Fruit fly (Drosophila melanogaster) whole organism, larva: ENCODE measurements around the gene CG17327.

Experiments used
- noc ChIP-seq: fragments of 200-800 bp; sonication (Bioruptor generic); optimal IDR thresholded peaks from 3 replicates; lab custom pipeline; 2019; ENCODE audit warnings: missing biosample characterization, mild to moderate bottlenecking, missing genetic modification characterization, moderate library complexity

CG17327 gene

dm6 chr3R:13017623-13018036 lies 20.1 kb upstream of the CG17327 start:
- TF ChIP-seq noc (tag; lab: Kevin White, UChicago) = no peak

DNA sequence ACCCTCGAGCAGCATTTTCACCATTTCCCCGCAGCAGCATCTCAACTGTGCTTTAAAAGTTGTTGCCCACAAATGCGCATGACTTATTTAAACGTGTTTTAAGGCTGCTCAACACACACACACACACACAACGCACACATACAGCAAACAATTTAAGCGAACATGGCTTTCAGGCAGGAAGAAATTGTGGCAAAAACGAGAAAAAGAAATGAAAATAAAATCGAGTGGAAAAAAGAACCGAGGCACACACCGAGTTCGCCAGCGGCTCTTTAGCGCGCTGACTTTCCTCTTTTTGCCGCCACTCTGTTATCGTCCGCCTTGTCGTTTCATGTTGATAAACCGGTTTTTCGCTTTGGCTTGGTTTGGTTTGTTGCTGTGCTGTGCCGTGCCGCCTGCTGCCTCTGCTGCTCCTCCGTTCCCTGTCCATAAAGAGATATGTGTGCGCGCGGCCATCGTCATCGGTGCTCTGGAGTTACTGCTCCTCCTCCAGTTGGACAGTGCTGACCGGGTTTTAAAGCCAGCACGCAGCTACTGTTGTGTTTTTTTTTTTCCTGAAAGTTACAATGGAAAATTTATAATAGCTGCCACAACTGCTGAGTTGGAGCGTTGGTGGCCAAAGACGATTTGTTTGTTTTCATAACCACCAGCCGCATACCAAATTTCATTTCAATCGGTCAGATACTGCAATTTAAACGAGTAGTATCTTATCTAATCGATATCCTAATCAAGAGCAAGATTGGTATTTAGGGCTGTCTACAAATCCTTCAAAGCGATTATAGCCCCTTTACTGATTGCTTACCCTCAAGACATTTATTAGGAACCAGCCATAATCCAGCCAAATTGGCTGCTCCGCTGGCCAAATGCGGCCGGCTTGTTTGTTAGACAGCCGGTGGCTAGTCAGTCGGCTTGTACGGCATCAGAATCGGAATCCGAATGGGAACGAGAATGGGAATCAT lies 18.6 kb upstream of the CG17327 start:
- TF ChIP-seq noc (tag; lab: Kevin White, UChicago) = peak; percentile 21

- no peak for TF ChIP-seq noc (tag; lab: Kevin White, UChicago)
Measured at dm6 chr3R:13015402-13015801, 17.9 kb upstream of the CG17327 start.

dm6 chr3R:13014168-13014881 lies 16.8 kb upstream of the CG17327 start:
- TF ChIP-seq noc (tag; lab: Kevin White, UChicago) = peak; percentile 31

- no peak for TF ChIP-seq noc (tag; lab: Kevin White, UChicago)
Measured at dm6 chr3R:13012990-13013389, 15.5 kb upstream of the CG17327 start.

DNA sequence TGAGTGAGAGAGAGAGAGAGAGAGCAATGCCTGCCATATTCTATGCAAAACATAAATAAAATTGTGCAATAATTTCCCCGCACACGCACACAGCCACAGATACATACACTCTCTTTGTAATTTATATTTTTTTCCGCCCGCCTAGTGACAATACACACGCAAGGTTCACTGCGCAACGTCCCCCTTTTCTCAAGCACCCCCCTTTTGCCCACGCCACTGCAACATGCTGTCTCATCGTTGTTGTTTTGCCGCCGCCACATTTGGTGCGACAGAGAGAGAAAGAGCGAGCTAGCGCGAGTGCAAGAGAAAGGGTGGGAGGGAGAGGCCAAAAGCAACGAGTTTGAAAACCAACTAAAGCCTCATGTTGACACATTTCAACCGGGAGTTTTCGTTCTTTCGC lies 14.8 kb upstream of the CG17327 start:
- TF ChIP-seq noc (tag; lab: Kevin White, UChicago) = peak; percentile 76

- no peak for TF ChIP-seq noc (tag; lab: Kevin White, UChicago)
Measured at dm6 chr3R:13011621-13011963, 14.1 kb upstream of the CG17327 start, which contains the start of gene CtBP. Gene CtBP, plus strand, starts transcription at chr3R:13011649.

dm6 chr3R:13010905-13011620 lies 13.5 kb upstream of the CG17327 start, which contains the start of gene CG8031:
Gene CG8031, minus strand, starts transcription at chr3R:13011310.
- no peak for TF ChIP-seq noc (tag; lab: Kevin White, UChicago)

- no peak for TF ChIP-seq noc (tag; lab: Kevin White, UChicago)
Measured at dm6 chr3R:13009595-13009994, 12.1 kb upstream of the CG17327 start, which contains the start of gene CG11656. Gene CG11656, plus strand, starts transcription at chr3R:13009895.

DNA sequence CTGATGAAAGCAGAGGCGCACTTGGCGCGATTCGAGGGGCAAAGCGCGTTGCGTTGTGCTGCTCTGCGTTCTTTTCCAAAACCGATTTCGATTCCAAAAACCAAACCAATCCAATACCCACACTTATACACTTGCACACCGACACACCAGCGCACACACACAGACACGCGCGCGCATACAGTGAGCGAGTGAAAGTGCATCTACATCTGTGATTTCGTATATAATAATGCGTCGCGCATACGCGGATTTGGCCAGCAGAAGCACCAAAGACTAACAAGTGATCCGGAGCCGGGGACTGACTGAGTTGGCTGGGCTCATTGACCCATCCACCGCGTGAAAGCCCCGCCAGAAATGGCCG lies 687 bp upstream of the CG17327 start:
- no peak for TF ChIP-seq noc (tag; lab: Kevin White, UChicago)

dm6 chr3R:12995522-12995921 lies 2.0 kb downstream of the CG17327 start, which contains the start of gene CG7488:
Gene CG7488, plus strand, starts transcription at chr3R:12995620.
- no peak for TF ChIP-seq noc (tag; lab: Kevin White, UChicago)

DNA sequence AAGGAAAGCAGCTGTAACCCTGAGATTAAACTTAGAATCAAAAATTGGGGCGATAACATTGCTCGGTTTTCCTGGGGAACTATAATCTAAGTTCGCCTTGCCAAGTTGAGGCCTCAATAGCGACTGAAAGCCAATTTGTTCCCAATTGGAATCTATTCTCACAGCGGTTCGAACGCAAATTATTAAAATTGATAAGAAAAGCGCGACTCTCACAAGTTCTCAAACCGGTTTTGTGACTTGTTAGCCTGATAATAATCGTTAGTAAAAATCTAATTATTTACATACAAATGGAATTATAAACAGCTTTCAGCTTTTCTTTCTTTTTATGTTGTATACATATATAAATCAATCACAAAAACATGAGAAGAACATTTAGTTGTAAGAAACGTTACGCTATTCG lies 2.5 kb downstream of the CG17327 start, which contains the start of gene yellow-f2:
yellow-f2 (minus strand) TSS at position 101 of the 400 bp plus-strand sequence.
- TF ChIP-seq noc (tag; lab: Kevin White, UChicago) = no peak

DNA sequence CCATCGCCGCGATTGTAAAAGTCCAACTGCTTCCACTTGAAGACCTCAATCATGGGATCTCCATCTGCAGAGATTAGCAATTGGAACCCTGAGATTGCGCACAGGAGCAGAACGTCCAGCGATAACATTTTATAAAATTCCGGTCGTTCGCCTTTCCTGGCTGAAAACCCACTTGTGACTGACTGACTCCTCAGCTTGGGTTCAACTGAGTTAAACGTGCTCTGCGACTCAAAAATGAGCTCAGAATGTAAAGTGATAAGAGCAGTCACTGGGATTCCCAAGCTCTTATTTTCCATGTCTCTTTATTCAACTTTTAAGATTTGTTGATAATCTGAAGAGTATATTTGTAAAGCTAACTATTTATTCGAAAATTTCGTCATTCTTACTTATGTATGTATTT lies 4.5 kb downstream of the CG17327 start, which contains the start of gene yellow-f:
yellow-f (minus strand) TSS at position 184 of the 400 bp plus-strand sequence.
- no peak for TF ChIP-seq noc (tag; lab: Kevin White, UChicago)

dm6 chr3R:12988411-12988810 lies 9.1 kb downstream of the CG17327 start, which contains the start of gene CG14383:
Gene CG14383, minus strand, starts transcription at chr3R:12988511.
- TF ChIP-seq noc (tag; lab: Kevin White, UChicago) = no peak

DNA sequence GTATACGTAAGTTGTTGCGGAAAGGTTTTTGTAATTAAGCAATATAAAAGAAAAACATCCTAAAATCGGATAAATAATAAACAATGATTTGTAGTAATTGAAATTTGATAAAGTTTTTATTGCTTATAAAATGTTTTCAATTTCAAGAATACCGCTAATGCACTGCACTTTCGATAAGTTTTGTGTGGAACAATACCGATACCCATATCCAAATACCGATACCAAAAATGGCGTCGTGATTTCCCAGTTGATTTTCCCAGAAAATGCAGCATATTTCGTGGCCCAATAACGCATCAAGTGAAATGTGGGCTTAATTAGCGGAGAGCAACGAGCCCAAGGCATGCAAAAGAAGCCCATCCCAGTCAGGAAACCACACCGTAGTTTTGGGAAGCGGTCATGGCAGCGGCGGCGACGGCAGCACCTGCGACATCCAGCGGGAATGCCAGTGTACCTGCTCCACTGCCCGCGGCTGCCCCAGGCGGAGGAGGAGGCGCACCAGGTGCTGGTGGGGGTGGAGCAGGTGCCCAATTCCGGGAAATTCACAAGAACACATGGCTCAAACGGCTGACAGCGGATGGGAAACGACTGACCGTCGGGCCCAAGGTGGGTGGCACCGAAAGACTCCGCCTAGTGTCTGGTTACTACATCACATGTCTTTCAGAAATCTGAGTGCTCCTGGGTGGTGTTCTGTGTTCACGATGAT lies 11.5 kb downstream of the CG17327 start, which contains the start of gene CG31342:
CG31342 (plus strand) TSS at position 214 of the 703 bp plus-strand sequence.
- TF ChIP-seq noc (tag; lab: Kevin White, UChicago) = no peak
